Worm (Caenorhabditis elegans): ENCODE data around the gene mcm-2.

ce11 chrII:11968275-11968674 is 38.1 kb downstream of the mcm-2 start, which contains the start of gene mex-1:
- TF ChIP-seq ceh-36 (tag; optimal IDR thresholded peaks at IDR 0.05), result no peak
- TF ChIP-seq ama-1 (optimal IDR thresholded peaks at IDR 0.05), result no peak
- TF ChIP-seq ets-7 (tag; optimal IDR thresholded peaks at IDR 0.05), result no peak
- no peak for TF ChIP-seq hmg-4 (GFP tag; optimal IDR thresholded peaks at IDR 0.05)
- TF ChIP-seq scrt-1 (GFP tag; IDR thresholded peaks at IDR 0.05), result no peak
- no peak for TF ChIP-seq flt-1 (GFP tag; IDR thresholded peaks at IDR 0.05)
- TF ChIP-seq tbx-37 (GFP tag; conservative IDR thresholded peaks at IDR 0.05), result no peak

Data from whole organism, early embryonic.